Worm (Caenorhabditis elegans) whole organism, late embryonic: ENCODE data around the gene vha-18.

Experiments used
- C38D4.7 ChIP-seq: fragments of 200-800 bp; sonication (Bioruptor generic); optimal IDR thresholded peaks from 2 replicates; lab custom pipeline; 2018; ENCODE audit warnings: mild to moderate bottlenecking, missing genetic modification characterization, moderate library complexity, missing compliant biosample characterization
- ama-1 ChIP-seq: fragments of 150-350 bp; optimal IDR thresholded peaks from 2 replicates; lab custom pipeline; 2014
- ets-4 ChIP-seq: sonication (generic microtip); optimal IDR thresholded peaks from 2 replicates; lab custom pipeline; 2016; ENCODE audit warnings: missing genetic modification characterization, missing compliant biosample characterization
- hlh-30 ChIP-seq: sonication (generic microtip); optimal IDR thresholded peaks from 2 replicates; lab custom pipeline; 2017; ENCODE audit warnings: antibody characterized with exemption, missing genetic modification characterization, missing compliant biosample characterization; ENCODE audit not compliant: insufficient read depth
- tbx-2 ChIP-seq: sonication (generic microtip); optimal IDR thresholded peaks from 2 replicates; lab custom pipeline; 2016; ENCODE audit warnings: missing genetic modification characterization, missing compliant biosample characterization

ce11 chrV:8400808-8401207 lies 12.5 kb downstream of the vha-18 start:
- no peak for TF ChIP-seq ama-1
- TF ChIP-seq hlh-30 (tag; lab: Kevin White, UChicago) = no peak
- TF ChIP-seq tbx-2 (tag; lab: Kevin White, UChicago) = no peak
- TF ChIP-seq ets-4 (tag; lab: Kevin White, UChicago) = no peak
- TF ChIP-seq C38D4.7 (GFP tag; lab: Kevin White, UChicago) = no peak
